Worm (Caenorhabditis elegans): ENCODE data around the gene lelo-2.

DNA sequence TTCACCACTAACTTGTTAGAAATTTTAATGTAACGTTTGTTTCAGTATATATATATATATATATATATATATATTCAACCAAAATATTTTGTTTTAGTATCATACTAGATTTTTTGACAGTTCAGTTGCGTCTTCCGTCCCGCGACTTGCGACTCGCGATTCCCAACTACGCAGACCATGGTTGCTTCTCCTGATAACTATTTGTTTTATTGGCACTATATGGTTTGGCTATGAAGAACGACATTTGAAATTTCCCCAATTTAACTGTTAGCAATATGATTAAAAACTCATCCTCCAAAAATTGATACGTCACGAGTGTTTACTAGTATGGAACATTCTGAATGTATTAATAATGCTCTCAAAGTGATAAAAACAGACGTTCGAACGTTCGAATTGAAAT, 42.3 kb downstream of the lelo-2 start:
- TF ChIP-seq snpc-4 (tag; optimal IDR thresholded peaks at IDR 0.05) (no peak), nhr-6 (tag; optimal IDR thresholded peaks at IDR 0.05) (no peak), unc-62 (GFP tag; optimal IDR thresholded peaks at IDR 0.05 in 1 of 2) (no peak), unc-62 (tag; optimal IDR thresholded peaks at IDR 0.05) (no peak)

Measured in whole organism, L4 larva.